Fruit fly (Drosophila melanogaster) whole organism, adult: Measurements from ENCODE around the gene Seipin.

Experiments
- CG11617 ChIP-seq: fragments of 200-800 bp; sonication (Bioruptor generic); optimal IDR thresholded peaks from 2 replicates; lab custom pipeline; 2017; ENCODE audit warnings: mild to moderate bottlenecking, missing biosample characterization, missing genetic modification reagents, missing genetic modification characterization
- CG12768 ChIP-seq: fragments of 200-800 bp; sonication (Bioruptor generic); optimal IDR thresholded peaks from 2 replicates; lab custom pipeline; 2017; ENCODE audit warnings: missing biosample characterization, missing genetic modification characterization, mild to moderate bottlenecking, moderate library complexity, missing genetic modification reagents
- CG33017 ChIP-seq: fragments of 200-800 bp; sonication (Bioruptor generic); optimal IDR thresholded peaks from 2 replicates; lab custom pipeline; 2018; ENCODE audit warnings: missing biosample characterization, mild to moderate bottlenecking, missing genetic modification characterization, moderate library complexity
- CG5204 ChIP-seq: fragments of 200-800 bp; sonication (Bioruptor generic); optimal IDR thresholded peaks from 2 replicates; lab custom pipeline; 2016; ENCODE audit warnings: missing biosample characterization, missing genetic modification characterization
- CG7045 ChIP-seq: fragments of 200-800 bp; sonication (Bioruptor generic); optimal IDR thresholded peaks from 2 replicates; lab custom pipeline; 2017; ENCODE audit warnings: missing biosample characterization, mild to moderate bottlenecking, missing genetic modification characterization
- Clk ChIP-seq: fragments of 200-800 bp; sonication (Bioruptor generic); optimal IDR thresholded peaks from 2 replicates; lab custom pipeline; 2017; ENCODE audit warnings: missing biosample characterization, missing genetic modification characterization
- Crg-1 ChIP-seq: fragments of 200-800 bp; sonication (Bioruptor generic); optimal IDR thresholded peaks from 2 replicates; lab custom pipeline; 2016; ENCODE audit warnings: missing biosample characterization, missing genetic modification characterization
- cic ChIP-seq: fragments of 200-800 bp; sonication (Bioruptor generic); optimal IDR thresholded peaks from 2 replicates; lab custom pipeline; 2017; ENCODE audit warnings: missing biosample characterization, mild to moderate bottlenecking, missing genetic modification characterization, moderate library complexity
- kay ChIP-seq: fragments of 200-800 bp; sonication (Bioruptor generic); peaks from one replicate; lab custom pipeline; 2016; ENCODE audit warnings: missing biosample characterization, missing genetic modification characterization, borderline replicate concordance
- ovo ChIP-seq: fragments of 200-800 bp; sonication (Bioruptor generic); optimal IDR thresholded peaks from 2 replicates; lab custom pipeline; 2016; ENCODE audit warnings: missing biosample characterization, missing genetic modification characterization
- pad ChIP-seq: fragments of 200-800 bp; sonication (Bioruptor generic); optimal IDR thresholded peaks from 3 replicates; lab custom pipeline; 2017; ENCODE audit warnings: missing biosample characterization, missing genetic modification characterization, mild to moderate bottlenecking, moderate library complexity, missing genetic modification reagents

- no peak for TF ChIP-seq pad (GFP tag; lab: Kevin White, UChicago)
- TF ChIP-seq CG12768 (GFP tag; lab: Kevin White, UChicago): no peak
- no peak for TF ChIP-seq kay (GFP tag; lab: Kevin White, UChicago)
- TF ChIP-seq CG11617 (GFP tag; lab: Kevin White, UChicago): no peak
- no peak for TF ChIP-seq CG33017 (tag; lab: Kevin White, UChicago)
- no peak for TF ChIP-seq Crg-1 (GFP tag; lab: Kevin White, UChicago)
- no peak for TF ChIP-seq CG7045 (GFP tag; lab: Kevin White, UChicago)
- TF ChIP-seq Clk (GFP tag; lab: Kevin White, UChicago): no peak
- no peak for TF ChIP-seq ovo (GFP tag; lab: Kevin White, UChicago)
- TF ChIP-seq CG5204: no peak
- TF ChIP-seq cic: no peak
These were observed 33.9 kb upstream of the Seipin start, which contains the start of gene wds for dm6 chrX:2585716-2586082.
